Worm (Caenorhabditis elegans) whole organism, L1 larva: ENCODE results near the gene F14H3.6.

Experiments
- F16B12.6 ChIP-seq: fragments of 150-350 bp; optimal IDR thresholded peaks from 2 replicates; lab custom pipeline; 2014; ENCODE audit warnings: missing biosample characterization, missing genetic modification characterization
- alr-1 ChIP-seq: fragments of 200-800 bp; sonication (Bioruptor generic); optimal IDR thresholded peaks from 2 replicates; lab custom pipeline; 2018; ENCODE audit warnings: borderline replicate concordance, mild to moderate bottlenecking, missing genetic modification characterization, missing compliant biosample characterization
- blmp-1 ChIP-seq: fragments of 150-350 bp; optimal IDR thresholded peaks from 2 replicates; lab custom pipeline; 2014; ENCODE audit warnings: missing biosample characterization, missing genetic modification characterization
- efl-3 ChIP-seq: fragments of 200-800 bp; sonication (Bioruptor generic); optimal IDR thresholded peaks from 2 replicates; lab custom pipeline; 2018; ENCODE audit warnings: mild to moderate bottlenecking, missing genetic modification characterization, missing compliant biosample characterization
- egl-13 ChIP-seq: sonication (generic microtip); optimal IDR thresholded peaks from 2 replicates; lab custom pipeline; 2016; ENCODE audit warnings: missing genotype, missing genetic modification reagents, missing genetic modification characterization, missing compliant biosample characterization
- fkh-10 ChIP-seq: sonication (generic microtip); optimal IDR thresholded peaks from 2 replicates; lab custom pipeline; 2017; ENCODE audit warnings: missing biosample characterization, missing genetic modification reagents, missing genetic modification characterization
- lin-13 ChIP-seq: fragments of 150-350 bp; optimal IDR thresholded peaks from 2 replicates; lab custom pipeline; 2014; ENCODE audit warnings: missing biosample characterization, missing genetic modification reagents, missing genetic modification characterization
- lin-15B ChIP-seq: fragments of 150-350 bp; sonication (generic microtip); optimal IDR thresholded peaks from 3 replicates; lab custom pipeline; 2014; ENCODE audit warnings: missing biosample characterization, missing genetic modification characterization
- mep-1 ChIP-seq: fragments of 150-350 bp; optimal IDR thresholded peaks from 2 replicates; lab custom pipeline; 2014; ENCODE audit warnings: missing biosample characterization, missing genetic modification characterization
- nhr-76 ChIP-seq: sonication (generic microtip); optimal IDR thresholded peaks from 2 replicates; lab custom pipeline; 2017; ENCODE audit warnings: missing biosample characterization, missing genetic modification characterization
- ztf-11 ChIP-seq, 2 experiments: sonication (generic microtip); optimal IDR thresholded peaks; 2 replicates each; lab custom pipeline; 2016 to 2017; ENCODE audit warnings: missing genetic modification characterization in 2 of 2, missing biosample characterization in 1 of 2, missing compliant biosample characterization in 1 of 2

- TF ChIP-seq alr-1 (tag; lab: Kevin White, UChicago) (no peak), blmp-1 (tag; lab: Kevin White, UChicago) (no peak), fkh-10 (no peak), egl-13 (tag; lab: Kevin White, UChicago) (no peak), lin-13 (GFP tag; lab: Kevin White, UChicago) (no peak), mep-1 (tag; lab: Kevin White, UChicago) (no peak), nhr-76 (no peak), F16B12.6 (tag; lab: Kevin White, UChicago) (no peak), efl-3 (GFP tag; lab: Kevin White, UChicago) (no peak), lin-15B (tag; lab: Kevin White, UChicago) (no peak), ztf-11 (tag; optimal IDR thresholded peaks at IDR 0.05; lab: Kevin White, UChicago) (no peak)
Measured at ce11 chrV:16090685-16091084, 32.0 kb upstream of the F14H3.6 start, which contains the start of gene F22B8.3.
